Worm (Caenorhabditis elegans) whole organism, L4/young adult: ENCODE data around the gene vab-2.

Experiments used
- W03F9.2 ChIP-seq: fragments of 150-350 bp; optimal IDR thresholded peaks from 2 replicates; lab custom pipeline; 2014; ENCODE audit warnings: missing biosample characterization, missing genetic modification characterization
- dao-5 ChIP-seq: sonication (generic microtip); optimal IDR thresholded peaks from 2 replicates; lab custom pipeline; 2016; ENCODE audit warnings: missing genotype, missing genetic modification characterization, moderate library complexity, missing compliant biosample characterization
- him-1 ChIP-seq: sonication (generic microtip); optimal IDR thresholded peaks from 2 replicates; lab custom pipeline; 2016; ENCODE audit warnings: missing genotype, missing genetic modification reagents, missing genetic modification characterization, missing compliant biosample characterization

vab-2 gene

DNA sequence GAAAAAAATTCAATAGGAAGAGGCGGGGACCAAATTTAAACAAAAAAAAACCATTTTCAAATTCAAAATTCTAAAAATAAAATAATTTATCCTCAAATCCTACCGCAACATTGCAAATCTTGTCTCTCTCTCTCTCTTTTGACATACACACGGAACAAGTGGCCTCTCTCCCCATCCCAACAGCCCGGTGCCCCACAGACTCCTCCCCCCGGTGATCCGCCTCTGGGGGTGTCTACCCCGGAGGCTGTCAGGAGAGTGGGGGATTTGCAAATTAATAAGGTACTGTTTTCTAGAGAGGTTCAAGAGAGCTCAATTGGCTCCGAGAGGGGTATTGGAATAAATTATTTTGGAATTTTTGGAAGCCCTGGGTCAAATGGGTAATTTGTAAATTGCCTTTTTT, 1.1 kb upstream of the vab-2 start:
- TF ChIP-seq dao-5 (tag; lab: Kevin White, UChicago), result no peak
- no peak for TF ChIP-seq him-1 (tag; lab: Kevin White, UChicago)
- no peak for TF ChIP-seq W03F9.2

- TF ChIP-seq him-1 (tag; lab: Kevin White, UChicago) (no peak), W03F9.2 (no peak), dao-5 (tag; lab: Kevin White, UChicago) (no peak)
Observed at ce11 chrIV:3765457-3765856, 1.2 kb downstream of the vab-2 start.

DNA sequence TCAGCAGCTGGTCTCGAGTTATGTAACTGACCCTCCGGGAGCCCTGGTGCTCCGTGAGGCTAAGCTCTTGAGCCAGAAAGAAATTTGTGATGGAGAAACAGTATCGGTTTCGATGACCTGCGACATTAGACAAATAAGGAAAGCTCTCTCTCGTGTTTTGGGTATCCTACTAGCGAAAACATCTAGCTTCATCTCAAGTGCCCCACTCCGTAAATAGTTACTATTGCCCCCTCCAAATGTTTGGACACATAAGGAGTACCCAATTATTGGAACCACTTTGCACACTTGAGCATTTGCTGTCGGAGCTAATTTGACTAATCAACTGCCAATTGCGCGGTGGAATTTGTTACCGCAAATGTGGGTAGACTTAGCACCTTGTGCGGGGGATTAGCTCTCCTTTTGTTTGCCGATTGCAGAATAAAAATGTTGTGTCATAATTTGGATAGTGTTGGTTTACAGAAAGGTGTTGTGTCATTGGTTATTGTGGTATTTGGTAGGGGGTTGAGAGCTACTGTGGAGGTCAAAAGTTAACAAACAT, 2.5 kb downstream of the vab-2 start:
- TF ChIP-seq W03F9.2 (no peak), dao-5 (tag; lab: Kevin White, UChicago) (no peak), him-1 (tag; lab: Kevin White, UChicago) (no peak)

ce11 chrIV:3759823-3760222, 6.8 kb downstream of the vab-2 start:
- TF ChIP-seq him-1 (tag; lab: Kevin White, UChicago) (no peak), dao-5 (tag; lab: Kevin White, UChicago) (no peak), W03F9.2 (no peak)

DNA sequence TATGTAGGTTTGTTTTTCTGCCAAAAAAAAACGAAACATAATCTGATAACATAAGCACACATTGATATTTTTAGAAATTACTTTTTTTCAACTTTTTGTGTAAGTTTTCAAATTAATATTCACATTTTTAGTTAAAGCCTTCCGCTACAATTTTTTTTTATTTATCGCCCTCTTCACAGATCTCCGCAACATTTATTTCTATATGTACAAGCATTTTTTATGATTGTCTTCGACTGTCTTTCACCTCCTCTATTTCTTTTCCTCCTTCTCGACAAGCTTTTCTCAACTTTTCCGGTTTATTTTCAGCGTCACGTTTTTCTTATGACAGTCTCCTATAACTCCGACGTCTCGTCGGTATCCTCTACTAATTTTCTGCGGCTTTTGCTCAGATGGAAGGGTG, 10.7 kb downstream of the vab-2 start, which contains the start of gene best-20:
Gene best-20 (plus strand): TSS at position 301 of the 400 bp plus-strand sequence.
- TF ChIP-seq W03F9.2, result no peak

DNA sequence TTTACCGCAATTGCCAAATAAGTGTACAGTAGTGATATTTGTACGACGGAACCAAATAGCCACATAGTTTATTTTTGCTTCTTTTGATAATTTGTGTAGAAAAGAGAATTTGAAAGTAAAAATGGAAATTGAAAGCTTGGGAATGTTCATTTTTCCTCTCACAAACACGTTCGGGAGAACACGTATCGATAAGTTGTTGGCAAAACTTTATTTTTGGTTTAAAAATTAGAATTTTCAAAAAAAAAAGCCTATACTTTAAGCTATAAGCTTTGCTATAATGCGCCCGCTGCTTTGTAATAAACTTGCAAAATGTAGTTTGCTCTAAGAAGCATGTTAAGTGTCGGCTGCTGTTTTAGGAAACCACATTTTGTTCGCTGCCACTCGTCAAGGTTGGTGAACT, 11.3 kb downstream of the vab-2 start, which contains the start of gene Y37E11AR.7:
Gene Y37E11AR.7 (minus strand): TSS at position 101 of the 400 bp plus-strand sequence.
- TF ChIP-seq dao-5 (tag; lab: Kevin White, UChicago), result no peak
- TF ChIP-seq him-1 (tag; lab: Kevin White, UChicago), result no peak
- TF ChIP-seq W03F9.2, result no peak

DNA sequence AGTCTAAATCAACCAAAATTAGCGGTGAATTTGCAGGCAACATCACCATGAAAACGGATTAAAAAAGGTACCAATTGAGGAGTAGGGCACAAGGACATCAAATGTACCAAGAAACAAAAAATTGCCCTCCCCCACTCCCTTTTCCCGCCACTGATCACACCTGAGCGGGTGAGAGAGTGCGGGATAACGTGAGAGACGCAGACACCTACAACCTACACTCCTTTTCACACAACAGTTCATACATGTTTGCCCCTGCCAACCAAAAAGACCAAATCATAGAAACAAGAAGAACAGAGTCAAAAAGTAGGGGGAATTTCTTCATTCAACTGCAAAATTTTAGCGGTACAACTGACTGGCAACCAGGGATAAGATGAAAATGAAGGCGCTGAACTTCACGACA, 14.3 kb downstream of the vab-2 start:
- TF ChIP-seq him-1 (tag; lab: Kevin White, UChicago) (no peak), W03F9.2 (no peak), dao-5 (tag; lab: Kevin White, UChicago) (no peak)

- TF ChIP-seq dao-5 (tag; lab: Kevin White, UChicago) (no peak), him-1 (tag; lab: Kevin White, UChicago) (no peak), W03F9.2 (no peak)
Observed at ce11 chrIV:3751001-3751400, 15.6 kb downstream of the vab-2 start, which contains the start of gene ugt-45. Gene ugt-45, minus strand, starts transcription at chrIV:3751101.

ce11 chrIV:3745806-3746205, 20.8 kb downstream of the vab-2 start:
- no peak for TF ChIP-seq W03F9.2
- no peak for TF ChIP-seq dao-5 (tag; lab: Kevin White, UChicago)
- no peak for TF ChIP-seq him-1 (tag; lab: Kevin White, UChicago)

DNA sequence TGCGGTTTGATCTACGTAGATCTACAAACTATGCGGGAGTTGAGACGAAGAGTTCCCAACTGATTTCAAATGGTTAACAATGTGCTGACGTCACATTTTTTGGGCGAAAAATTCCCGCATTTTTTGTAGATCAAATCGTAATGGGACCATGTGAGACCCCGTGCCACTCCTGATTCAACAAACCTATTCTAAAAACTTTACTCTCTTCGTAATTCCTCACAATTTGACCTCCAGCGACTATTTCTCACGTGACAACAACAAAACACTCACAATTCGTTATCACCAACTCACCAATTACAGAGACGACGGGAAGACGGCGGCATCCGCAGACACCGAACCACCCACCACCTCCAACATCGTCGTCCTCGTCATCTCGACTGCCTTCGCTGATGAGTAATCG, 22.9 kb downstream of the vab-2 start, which contains the start of gene siah-1:
Gene siah-1 (plus strand): TSS at position 301 of the 400 bp plus-strand sequence.
- TF ChIP-seq him-1 (tag; lab: Kevin White, UChicago), result no peak
- no peak for TF ChIP-seq W03F9.2
- no peak for TF ChIP-seq dao-5 (tag; lab: Kevin White, UChicago)

DNA sequence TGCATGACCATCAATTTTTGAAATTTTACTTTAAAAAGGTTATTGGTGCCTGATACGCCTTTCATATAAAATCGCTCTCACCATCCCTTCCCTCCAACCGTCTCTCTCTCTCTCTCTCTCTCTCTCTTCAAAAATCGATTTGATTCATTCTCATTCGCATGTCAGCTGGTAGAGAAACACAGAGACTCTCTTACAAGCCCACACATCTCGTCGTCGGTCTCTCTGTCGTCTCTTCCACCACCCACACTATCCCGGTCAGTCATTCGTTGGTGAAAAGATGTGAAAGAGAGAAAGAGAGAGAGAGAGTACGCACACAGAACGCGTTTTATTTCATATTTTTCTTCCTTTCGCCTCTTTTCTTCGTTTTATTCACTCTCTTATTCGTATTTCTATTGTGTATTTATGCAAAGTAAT, 24.2 kb downstream of the vab-2 start:
- TF ChIP-seq dao-5 (tag; lab: Kevin White, UChicago) (no peak), him-1 (tag; lab: Kevin White, UChicago) (no peak), W03F9.2 (peak; percentile 48)

ce11 chrIV:3741874-3742273, 24.8 kb downstream of the vab-2 start:
- TF ChIP-seq W03F9.2 (no peak), him-1 (tag; lab: Kevin White, UChicago) (no peak), dao-5 (tag; lab: Kevin White, UChicago) (no peak)

DNA sequence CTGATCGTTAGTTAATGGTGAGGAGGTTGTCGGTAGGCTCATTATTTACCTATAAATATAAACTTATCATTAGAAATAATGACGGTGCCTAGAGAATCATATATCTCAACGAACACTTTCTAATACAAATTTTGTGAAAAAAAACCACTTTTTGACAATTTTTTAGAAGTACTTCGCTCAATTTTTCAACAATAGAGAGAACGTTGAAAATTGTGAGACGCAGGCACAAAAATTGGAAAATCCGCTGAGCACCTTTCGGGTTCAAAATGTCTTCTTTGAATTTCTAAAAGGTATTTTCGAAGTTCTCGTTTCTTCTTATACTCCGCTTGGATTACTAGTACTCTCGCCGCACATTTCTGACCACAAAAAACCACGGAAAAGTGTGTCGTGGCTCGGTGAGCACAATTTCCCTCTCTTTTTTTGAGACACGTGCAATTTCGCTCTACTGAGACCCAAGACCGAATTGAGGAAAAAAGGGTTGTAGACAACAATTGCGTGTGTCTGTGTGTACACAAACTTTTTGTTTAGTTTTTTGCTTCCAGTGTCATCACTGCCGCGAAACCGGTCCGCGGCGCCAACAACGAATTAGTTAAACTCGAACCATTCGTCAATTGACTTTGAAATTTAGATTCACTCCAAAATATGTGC, 25.7 kb downstream of the vab-2 start, which contains the start of gene nape-1:
Gene nape-1 (minus strand): TSS at position 51 of the 648 bp plus-strand sequence.
- peak; percentile 18 for TF ChIP-seq W03F9.2
- TF ChIP-seq him-1 (tag; lab: Kevin White, UChicago), result no peak
- TF ChIP-seq dao-5 (tag; lab: Kevin White, UChicago), result no peak

DNA sequence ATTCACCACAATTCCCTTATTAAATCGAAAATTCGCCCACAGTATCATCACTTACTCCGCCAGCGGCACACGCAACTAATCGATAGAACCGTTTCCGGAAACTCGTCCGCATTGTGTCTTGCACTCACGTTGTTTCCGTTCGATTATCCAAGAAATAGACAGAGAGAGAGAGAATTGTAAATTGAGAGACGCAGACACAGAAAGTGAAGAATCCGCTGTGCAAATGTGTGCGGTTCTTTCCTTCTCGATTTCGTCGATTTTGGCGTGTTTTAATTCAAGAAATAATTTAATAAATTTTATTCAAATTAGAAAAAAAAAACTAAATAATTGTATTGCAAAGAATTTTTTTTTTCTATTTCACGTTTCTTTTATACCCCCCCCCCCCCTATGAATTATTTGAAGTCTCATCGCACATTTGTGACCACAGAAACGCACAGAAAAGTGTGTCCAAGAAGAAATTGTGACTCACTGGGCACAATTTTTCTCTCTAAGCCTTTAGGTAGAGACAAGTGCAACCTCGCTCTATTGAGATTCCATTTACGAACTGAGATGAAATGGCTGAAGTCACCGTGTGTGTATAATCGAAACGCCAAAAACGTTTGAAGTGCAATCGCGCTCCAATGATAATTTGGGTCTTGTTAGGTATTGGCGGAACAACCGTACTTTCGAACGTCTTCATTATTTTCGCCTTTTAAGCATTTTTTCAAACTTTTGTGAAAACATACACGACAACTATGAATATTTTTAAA, 27.8 kb downstream of the vab-2 start, which contains the start of gene nape-2:
Gene nape-2 (minus strand): TSS at position 271 of the 749 bp plus-strand sequence.
- TF ChIP-seq W03F9.2, result no peak
- no peak for TF ChIP-seq dao-5 (tag; lab: Kevin White, UChicago)
- no peak for TF ChIP-seq him-1 (tag; lab: Kevin White, UChicago)
